Worm (Caenorhabditis elegans): ENCODE measurements around the gene lido-4.

- no peak for TF ChIP-seq unc-62 (GFP tag; optimal IDR thresholded peaks at IDR 0.05)
- TF ChIP-seq ceh-82 (tag; optimal IDR thresholded peaks at IDR 0.05) = no peak
- TF ChIP-seq eor-1 (tag; optimal IDR thresholded peaks at IDR 0.05) = no peak
- no peak for TF ChIP-seq ztf-11 (tag; optimal IDR thresholded peaks at IDR 0.05)
- no peak for TF ChIP-seq nhr-11 (tag; optimal IDR thresholded peaks at IDR 0.05)
- TF ChIP-seq ztf-4 (tag; optimal IDR thresholded peaks at IDR 0.05) = no peak
- TF ChIP-seq daf-12 (tag; optimal IDR thresholded peaks at IDR 0.05) = no peak
- no peak for TF ChIP-seq R02D3.7 (tag; optimal IDR thresholded peaks at IDR 0.05)
- no peak for TF ChIP-seq skn-1 (tag; optimal IDR thresholded peaks at IDR 0.05)
- no peak for TF ChIP-seq egl-27 (tag; optimal IDR thresholded peaks at IDR 0.05)
- TF ChIP-seq elt-3 (tag; optimal IDR thresholded peaks at IDR 0.05) = no peak
- TF ChIP-seq jun-1 (tag; optimal IDR thresholded peaks at IDR 0.05) = no peak
These were observed 3.0 kb upstream of the lido-4 start, which contains the start of gene lido-5 for ce11 chrX:17110555-17110954.

All from whole organism, L3 larva.